Worm (Caenorhabditis elegans) whole organism, late embryonic: ENCODE results near the gene skr-18.
A peak's percentile ranks its signal among the peaks of the same experiment; 100 is the strongest.

Experiments used
- C38D4.7 ChIP-seq: fragments of 200-800 bp; sonication (Bioruptor generic); optimal IDR thresholded peaks from 2 replicates; lab custom pipeline; 2018; ENCODE audit warnings: mild to moderate bottlenecking, missing genetic modification characterization, moderate library complexity, missing compliant biosample characterization
- K02D7.2 ChIP-seq: sonication (generic microtip); optimal IDR thresholded peaks from 2 replicates; lab custom pipeline; 2017; ENCODE audit warnings: mild to moderate bottlenecking, missing genetic modification characterization, missing compliant biosample characterization
- K09A11.1 ChIP-seq: sonication (generic microtip); optimal IDR thresholded peaks from 2 replicates; lab custom pipeline; 2017; ENCODE audit warnings: antibody characterized with exemption, mild to moderate bottlenecking, missing genetic modification characterization, missing compliant biosample characterization; ENCODE audit not compliant: insufficient read depth
- T23F11.4 ChIP-seq: fragments of 200-800 bp; sonication (Bioruptor generic); optimal IDR thresholded peaks from 2 replicates; lab custom pipeline; 2018; ENCODE audit warnings: mild to moderate bottlenecking, missing genetic modification characterization, missing compliant biosample characterization
- ahr-1 ChIP-seq: sonication (generic microtip); optimal IDR thresholded peaks from 2 replicates; lab custom pipeline; 2016; ENCODE audit warnings: missing genetic modification characterization, missing compliant biosample characterization
- ama-1 ChIP-seq: fragments of 150-350 bp; optimal IDR thresholded peaks from 2 replicates; lab custom pipeline; 2014
- ceh-14 ChIP-seq: sonication (generic microtip); optimal IDR thresholded peaks from 2 replicates; lab custom pipeline; 2016; ENCODE audit warnings: missing genotype, missing genetic modification characterization, missing compliant biosample characterization
- ceh-18 ChIP-seq: sonication (generic microtip); optimal IDR thresholded peaks from 2 replicates; lab custom pipeline; 2016; ENCODE audit warnings: missing genetic modification characterization, missing compliant biosample characterization
- ceh-2 ChIP-seq: sonication (generic microtip); optimal IDR thresholded peaks from 2 replicates; lab custom pipeline; 2016; ENCODE audit warnings: missing genotype, missing genetic modification characterization, missing compliant biosample characterization
- ceh-22 ChIP-seq: sonication (generic microtip); optimal IDR thresholded peaks from 2 replicates; lab custom pipeline; 2017; ENCODE audit warnings: missing biosample characterization, missing genetic modification characterization
- ceh-30 ChIP-seq: fragments of 150-350 bp; optimal IDR thresholded peaks from 2 replicates; lab custom pipeline; 2014; ENCODE audit warnings: missing biosample characterization, missing genetic modification characterization
- ceh-31 ChIP-seq: sonication (generic microtip); optimal IDR thresholded peaks from 2 replicates; lab custom pipeline; 2016; ENCODE audit warnings: missing genetic modification characterization, missing compliant biosample characterization
- ceh-34 ChIP-seq: sonication (generic microtip); optimal IDR thresholded peaks from 2 replicates; lab custom pipeline; 2016; ENCODE audit warnings: mild to moderate bottlenecking, missing genetic modification characterization, missing compliant biosample characterization
- ceh-48 ChIP-seq: sonication (generic microtip); optimal IDR thresholded peaks from 2 replicates; lab custom pipeline; 2016; ENCODE audit warnings: missing genetic modification characterization, inconsistent platforms, missing compliant biosample characterization
- che-1 ChIP-seq: sonication (generic microtip); optimal IDR thresholded peaks from 2 replicates; lab custom pipeline; 2016; ENCODE audit warnings: mild to moderate bottlenecking, missing genetic modification characterization, missing compliant biosample characterization
- dve-1 ChIP-seq: sonication (generic microtip); optimal IDR thresholded peaks from 2 replicates; lab custom pipeline; 2017; ENCODE audit warnings: antibody characterized with exemption, mild to moderate bottlenecking, missing genetic modification characterization, missing compliant biosample characterization
- eyg-1 ChIP-seq: sonication (generic microtip); optimal IDR thresholded peaks from 2 replicates; lab custom pipeline; 2016; ENCODE audit warnings: missing genotype, missing genetic modification characterization, missing compliant biosample characterization
- fax-1 ChIP-seq: sonication (generic microtip); optimal IDR thresholded peaks from 2 replicates; lab custom pipeline; 2016; ENCODE audit warnings: missing genotype, missing genetic modification characterization, missing compliant biosample characterization
- fkh-10 ChIP-seq: fragments of 150-350 bp; optimal IDR thresholded peaks from 2 replicates; lab custom pipeline; 2014; ENCODE audit warnings: missing biosample characterization, missing genetic modification reagents, missing genetic modification characterization
- fkh-6 ChIP-seq: sonication (generic microtip); optimal IDR thresholded peaks from 2 replicates; lab custom pipeline; 2016; ENCODE audit warnings: missing genetic modification characterization, missing compliant biosample characterization
- gmeb-2 ChIP-seq: sonication (generic microtip); optimal IDR thresholded peaks from 2 replicates; lab custom pipeline; 2016; ENCODE audit warnings: missing genetic modification characterization, inconsistent platforms, missing compliant biosample characterization
- hlh-13 ChIP-seq: fragments of 200-800 bp; sonication (Bioruptor generic); optimal IDR thresholded peaks from 2 replicates; lab custom pipeline; 2018; ENCODE audit warnings: mild to moderate bottlenecking, missing genetic modification characterization, missing compliant biosample characterization
- hlh-15 ChIP-seq: sonication (generic microtip); optimal IDR thresholded peaks from 2 replicates; lab custom pipeline; 2016; ENCODE audit warnings: missing genetic modification characterization, missing compliant biosample characterization
- hlh-30 ChIP-seq: sonication (generic microtip); optimal IDR thresholded peaks from 2 replicates; lab custom pipeline; 2017; ENCODE audit warnings: antibody characterized with exemption, missing genetic modification characterization, missing compliant biosample characterization; ENCODE audit not compliant: insufficient read depth
- lim-6 ChIP-seq: sonication (generic microtip); optimal IDR thresholded peaks from 2 replicates; lab custom pipeline; 2016; ENCODE audit warnings: missing genetic modification characterization, missing compliant biosample characterization
- lin-11 ChIP-seq: fragments of 200-800 bp; sonication (Bioruptor generic); optimal IDR thresholded peaks from 2 replicates; lab custom pipeline; 2018; ENCODE audit warnings: mild to moderate bottlenecking, missing genetic modification characterization, missing compliant biosample characterization
- nfya-1 ChIP-seq: sonication (generic microtip); optimal IDR thresholded peaks from 2 replicates; lab custom pipeline; 2017; ENCODE audit warnings: missing genetic modification characterization, mild to moderate bottlenecking, missing compliant biosample characterization, antibody characterized with exemption, moderate library complexity
- nhr-11 ChIP-seq: fragments of 150-350 bp; optimal IDR thresholded peaks from 2 replicates; lab custom pipeline; 2014; ENCODE audit warnings: missing biosample characterization, missing genetic modification characterization
- nhr-232 ChIP-seq: sonication (generic microtip); optimal IDR thresholded peaks from 2 replicates; lab custom pipeline; 2016; ENCODE audit warnings: missing genetic modification characterization, missing compliant biosample characterization
- odd-2 ChIP-seq: sonication (generic microtip); optimal IDR thresholded peaks from 2 replicates; lab custom pipeline; 2017; ENCODE audit warnings: antibody characterized with exemption, mild to moderate bottlenecking, missing genetic modification characterization, missing compliant biosample characterization
- pat-9 ChIP-seq: fragments of 200-800 bp; sonication (Bioruptor generic); optimal IDR thresholded peaks from 2 replicates; lab custom pipeline; 2018; ENCODE audit warnings: mild to moderate bottlenecking, missing genetic modification characterization, moderate library complexity, missing compliant biosample characterization
- pha-4 ChIP-seq: fragments of 150-350 bp; optimal IDR thresholded peaks from 2 replicates; lab custom pipeline; 2018; ENCODE audit warnings: missing biosample characterization, missing genetic modification reagents, missing genetic modification characterization
- pqm-1 ChIP-seq: sonication (generic microtip); optimal IDR thresholded peaks from 2 replicates; lab custom pipeline; 2016; ENCODE audit warnings: missing genetic modification characterization, missing compliant biosample characterization
- pros-1 ChIP-seq: fragments of 150-350 bp; optimal IDR thresholded peaks from 2 replicates; lab custom pipeline; 2014; ENCODE audit warnings: missing biosample characterization, missing genetic modification reagents, missing genetic modification characterization
- rnt-1 ChIP-seq: sonication (generic microtip); optimal IDR thresholded peaks from 2 replicates; lab custom pipeline; 2016; ENCODE audit warnings: missing genetic modification characterization, missing compliant biosample characterization
- sdc-2 ChIP-seq: sonication (generic microtip); optimal IDR thresholded peaks from 2 replicates; lab custom pipeline; 2016; ENCODE audit warnings: missing genotype, missing genetic modification characterization, missing compliant biosample characterization
- sox-2 ChIP-seq: fragments of 200-800 bp; sonication (Bioruptor generic); IDR thresholded peaks from 2 replicates; pipeline ENCODE4 v1.3.6; 2022; ENCODE audit warnings: missing genetic modification reagents, missing genetic modification characterization, missing compliant biosample characterization
- sox-4 ChIP-seq: sonication (generic microtip); optimal IDR thresholded peaks from 2 replicates; lab custom pipeline; 2017; ENCODE audit warnings: mild to moderate bottlenecking, missing genetic modification characterization, inconsistent platforms, missing compliant biosample characterization
- tbx-2 ChIP-seq: sonication (generic microtip); optimal IDR thresholded peaks from 2 replicates; lab custom pipeline; 2016; ENCODE audit warnings: missing genetic modification characterization, missing compliant biosample characterization
- tbx-7 ChIP-seq: sonication (generic microtip); optimal IDR thresholded peaks from 2 replicates; lab custom pipeline; 2016; ENCODE audit warnings: missing genotype, missing genetic modification characterization, missing compliant biosample characterization
- ttx-3 ChIP-seq: sonication (generic microtip); optimal IDR thresholded peaks from 2 replicates; lab custom pipeline; 2016; ENCODE audit warnings: missing genetic modification reagents, missing genetic modification characterization, missing compliant biosample characterization
- unc-42 ChIP-seq: sonication (generic microtip); optimal IDR thresholded peaks from 2 replicates; lab custom pipeline; 2016; ENCODE audit warnings: missing genotype, missing genetic modification characterization, missing compliant biosample characterization
- unc-55 ChIP-seq: sonication (generic microtip); optimal IDR thresholded peaks from 2 replicates; lab custom pipeline; 2017; ENCODE audit warnings: missing biosample characterization, missing genetic modification reagents, missing genetic modification characterization
- unc-86 ChIP-seq: sonication (generic microtip); optimal IDR thresholded peaks from 2 replicates; lab custom pipeline; 2016; ENCODE audit warnings: missing genetic modification characterization, missing compliant biosample characterization
- ztf-16 ChIP-seq: sonication (generic microtip); optimal IDR thresholded peaks from 2 replicates; lab custom pipeline; 2017; ENCODE audit warnings: missing genetic modification characterization, missing compliant biosample characterization

skr-18 gene

DNA sequence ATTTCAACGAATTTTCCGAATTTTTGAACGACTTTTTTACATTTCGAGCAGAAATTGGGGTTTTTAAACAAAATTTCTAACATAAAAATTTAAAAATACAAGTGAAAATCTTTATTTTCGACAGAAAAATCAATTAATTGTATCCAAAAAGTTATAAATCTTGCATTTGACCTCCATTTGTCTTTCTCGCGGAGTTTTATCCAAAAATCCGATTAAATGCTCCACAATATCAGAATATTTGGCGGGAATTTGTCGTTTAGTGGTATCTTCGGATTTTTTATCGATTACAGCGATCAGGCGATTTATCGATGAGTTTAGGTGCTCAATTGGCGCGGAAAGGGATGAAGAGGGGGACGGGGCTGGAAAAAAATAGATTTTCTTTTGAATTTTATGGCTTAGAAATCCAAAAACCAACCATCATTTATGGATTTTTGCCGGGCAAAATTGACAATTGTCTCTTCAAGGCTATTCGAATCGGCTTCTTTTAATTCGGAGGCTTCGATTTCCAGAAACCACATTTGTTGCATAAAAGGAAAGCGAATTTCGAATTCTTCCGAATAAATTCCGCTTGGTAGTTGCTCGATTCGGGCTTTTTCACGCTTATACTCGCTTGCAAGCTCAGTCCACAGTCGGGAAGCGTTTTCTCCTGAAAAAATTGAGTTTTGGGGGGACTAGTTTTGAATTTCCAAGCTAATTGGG is 35.2 kb upstream of the skr-18 start:
- no peak for TF ChIP-seq unc-86 (tag; lab: Kevin White, UChicago)
- TF ChIP-seq dve-1 (tag; lab: Kevin White, UChicago): no peak
- TF ChIP-seq che-1 (tag; lab: Kevin White, UChicago): no peak
- no peak for TF ChIP-seq sdc-2
- TF ChIP-seq hlh-30 (tag; lab: Kevin White, UChicago): no peak
- TF ChIP-seq ama-1 (lab: Kevin White, UChicago): no peak
- no peak for TF ChIP-seq ceh-2
- no peak for TF ChIP-seq K02D7.2 (tag; lab: Kevin White, UChicago)
- TF ChIP-seq sox-2 (GFP tag; lab: Robert Waterston, UW): no peak

DNA sequence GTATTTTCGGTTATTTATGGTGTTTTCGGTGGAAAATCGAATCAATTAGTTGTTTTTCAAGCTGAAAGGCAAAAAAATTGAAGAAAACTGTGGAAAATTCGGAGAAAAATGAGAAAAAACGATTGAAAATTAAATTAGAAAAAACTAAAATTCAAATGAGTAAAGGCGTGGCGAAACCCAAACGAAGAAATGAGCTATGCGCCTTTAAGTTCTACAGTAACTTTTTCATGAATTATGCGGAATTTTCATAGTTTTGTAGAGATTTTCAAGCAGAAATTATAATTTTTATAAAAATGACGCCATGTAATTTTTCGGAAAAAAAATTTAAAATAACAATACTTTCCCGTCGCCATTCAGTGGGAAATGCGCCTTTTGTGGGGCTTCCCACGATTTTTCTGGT is 34.5 kb upstream of the skr-18 start:
- TF ChIP-seq ztf-16 (tag; lab: Kevin White, UChicago): no peak
- TF ChIP-seq ceh-30 (tag; lab: Kevin White, UChicago): no peak
- TF ChIP-seq tbx-2 (tag; lab: Kevin White, UChicago): no peak
- no peak for TF ChIP-seq gmeb-2 (tag; lab: Kevin White, UChicago)
- TF ChIP-seq nhr-11: no peak

DNA sequence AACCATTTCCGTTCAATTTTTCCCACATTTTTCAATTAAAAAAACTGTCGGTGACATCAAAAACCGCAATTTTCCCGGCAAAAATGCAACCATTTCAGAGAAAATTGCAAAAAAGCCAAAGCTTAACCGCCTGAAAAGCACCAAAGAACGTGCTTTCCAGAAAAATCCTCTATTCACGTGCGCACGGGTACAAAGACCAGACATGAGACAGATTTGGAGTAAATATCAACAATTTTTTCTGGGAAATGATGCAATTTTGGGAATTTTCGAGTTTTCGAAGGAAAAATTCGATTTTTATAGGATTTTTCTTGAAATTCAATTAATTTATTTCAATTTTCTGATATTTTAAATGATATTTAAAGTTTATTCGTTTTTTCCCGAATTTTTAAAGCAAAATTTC is 33.9 kb upstream of the skr-18 start:
- TF ChIP-seq fax-1 (no peak), ceh-31 (tag; lab: Kevin White, UChicago) (no peak), rnt-1 (tag; lab: Kevin White, UChicago) (no peak), pha-4 (tag; lab: Kevin White, UChicago) (no peak), hlh-15 (tag; lab: Kevin White, UChicago) (no peak), C38D4.7 (no peak), sox-4 (tag; lab: Kevin White, UChicago) (no peak)

DNA sequence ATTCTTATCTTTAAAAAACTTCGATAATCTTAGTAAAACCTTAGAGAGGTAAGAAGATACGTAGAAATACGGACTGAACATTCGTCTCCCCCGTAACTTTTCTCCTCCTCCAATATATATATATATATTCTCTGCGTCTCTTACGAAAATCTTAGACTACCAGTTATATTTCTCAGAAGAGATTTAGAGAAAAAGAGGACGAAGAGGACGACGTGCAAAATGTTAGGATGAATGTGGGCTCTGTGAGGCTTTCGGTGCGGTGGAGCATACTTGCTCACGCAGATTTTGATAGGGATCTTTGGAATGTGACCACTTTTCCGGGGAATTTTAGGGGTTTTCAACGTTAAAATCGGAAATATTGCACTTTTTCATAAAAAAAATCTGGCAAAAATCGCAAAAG is 33.2 kb upstream of the skr-18 start:
- TF ChIP-seq eyg-1 (tag; lab: Kevin White, UChicago): no peak
- no peak for TF ChIP-seq ama-1 (lab: Kevin White, UChicago)
- no peak for TF ChIP-seq ahr-1 (tag; lab: Kevin White, UChicago)
- no peak for TF ChIP-seq sdc-2
- TF ChIP-seq ceh-34: no peak
- TF ChIP-seq hlh-30 (tag; lab: Kevin White, UChicago): peak; percentile 43
- TF ChIP-seq tbx-7 (tag; lab: Kevin White, UChicago): no peak
- TF ChIP-seq unc-86 (tag; lab: Kevin White, UChicago): no peak
- TF ChIP-seq K02D7.2 (tag; lab: Kevin White, UChicago): no peak
- no peak for TF ChIP-seq hlh-13 (GFP tag; lab: Kevin White, UChicago)
- TF ChIP-seq lim-6: no peak
- no peak for TF ChIP-seq ceh-30 (tag; lab: Kevin White, UChicago)
- no peak for TF ChIP-seq sox-4 (tag; lab: Kevin White, UChicago)
- TF ChIP-seq fkh-6 (tag; lab: Kevin White, UChicago): no peak
- TF ChIP-seq pha-4 (tag; lab: Kevin White, UChicago): no peak
- TF ChIP-seq ceh-22: no peak
- peak; percentile 75 for TF ChIP-seq unc-55 (GFP tag; lab: Kevin White, UChicago)
- peak; percentile 74 for TF ChIP-seq nfya-1 (tag; lab: Kevin White, UChicago)
- TF ChIP-seq nhr-232: no peak
- peak; percentile 45 for TF ChIP-seq tbx-2 (tag; lab: Kevin White, UChicago)
- TF ChIP-seq K09A11.1 (tag; lab: Kevin White, UChicago): no peak
- TF ChIP-seq nhr-11: no peak
- peak; percentile 32 for TF ChIP-seq ceh-31 (tag; lab: Kevin White, UChicago)
- TF ChIP-seq ceh-48: no peak
- TF ChIP-seq ceh-18: no peak
- no peak for TF ChIP-seq pqm-1 (tag; lab: Kevin White, UChicago)
- TF ChIP-seq odd-2 (tag; lab: Kevin White, UChicago): no peak
- no peak for TF ChIP-seq sox-2 (GFP tag; lab: Robert Waterston, UW)
- TF ChIP-seq ceh-14 (tag; lab: Kevin White, UChicago): no peak
- TF ChIP-seq ceh-2: no peak
- peak; percentile 54 for TF ChIP-seq pros-1 (tag; lab: Kevin White, UChicago)
- no peak for TF ChIP-seq pat-9 (tag; lab: Kevin White, UChicago)
- TF ChIP-seq unc-42 (tag; lab: Kevin White, UChicago): peak; percentile 11
- no peak for TF ChIP-seq ttx-3 (tag; lab: Kevin White, UChicago)
- no peak for TF ChIP-seq C38D4.7
- TF ChIP-seq fkh-10 (GFP tag; lab: Kevin White, UChicago): no peak
- no peak for TF ChIP-seq T23F11.4 (GFP tag; lab: Kevin White, UChicago)
- no peak for TF ChIP-seq lin-11
